Worm (Caenorhabditis elegans) whole organism, L2 larva: ENCODE data around the gene dpf-6.
A peak's percentile ranks its signal among the peaks of the same experiment; 100 is the strongest.

ENCODE experiments used
- ama-1 ChIP-seq: fragments of 150-350 bp; optimal IDR thresholded peaks from 2 replicates; lab custom pipeline; 2018; ENCODE audit warnings: inconsistent platforms
- crh-2 ChIP-seq: sonication (generic microtip); optimal IDR thresholded peaks from 2 replicates; lab custom pipeline; 2017; ENCODE audit warnings: missing biosample characterization, missing genetic modification characterization
- lin-13 ChIP-seq: fragments of 150-350 bp; optimal IDR thresholded peaks from 2 replicates; lab custom pipeline; 2014; ENCODE audit warnings: missing biosample characterization, missing genetic modification reagents, missing genetic modification characterization
- mbf-1 ChIP-seq: sonication (generic microtip); optimal IDR thresholded peaks from 2 replicates; lab custom pipeline; 2017; ENCODE audit warnings: missing biosample characterization, missing genetic modification characterization
- nhr-237 ChIP-seq: fragments of 150-350 bp; optimal IDR thresholded peaks from 2 replicates; lab custom pipeline; 2014; ENCODE audit warnings: missing biosample characterization, missing genetic modification characterization
- nhr-25 ChIP-seq: fragments of 150-350 bp; sonication (generic microtip); optimal IDR thresholded peaks from 3 replicates; lab custom pipeline; 2014; ENCODE audit warnings: missing biosample characterization, missing genetic modification characterization
- ztf-1 ChIP-seq: fragments of 200-800 bp; sonication (Bioruptor generic); conservative IDR thresholded peaks from 2 replicates; pipeline ENCODE4 v1.3.6; 2022; ENCODE audit warnings: missing genetic modification characterization, missing compliant biosample characterization

DNA sequence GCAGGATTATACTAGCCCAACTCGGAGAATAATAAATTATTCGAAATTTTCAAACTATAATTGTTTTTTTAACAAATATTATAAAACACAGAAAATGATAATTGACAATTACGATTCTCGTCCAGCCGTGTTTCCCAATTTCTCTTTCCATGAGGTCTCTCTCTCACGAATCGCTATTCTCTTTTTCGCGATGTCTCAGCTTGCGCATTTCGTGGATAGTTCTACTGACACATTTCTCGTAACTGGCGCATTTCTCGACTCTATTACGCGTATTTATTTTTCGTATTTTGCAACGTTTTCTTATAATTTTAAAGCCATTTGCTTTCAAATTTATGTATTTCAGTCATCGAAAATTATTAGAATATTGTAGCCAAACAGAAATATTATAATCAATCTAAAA, 5.7 kb downstream of the dpf-6 start:
- TF ChIP-seq nhr-237 (tag; lab: Kevin White, UChicago) (peak; percentile 71), ama-1 (lab: Kevin White, UChicago) (peak; percentile 65), lin-13 (GFP tag; lab: Kevin White, UChicago) (peak; percentile 98), crh-2 (peak; percentile 99), mbf-1 (tag; lab: Kevin White, UChicago) (no peak), nhr-25 (tag; lab: Kevin White, UChicago) (peak; percentile 99), ztf-1 (GFP tag; lab: Robert Waterston, UW) (no peak)
